Worm (Caenorhabditis elegans): ENCODE results near the gene Y56A3A.16.

DNA sequence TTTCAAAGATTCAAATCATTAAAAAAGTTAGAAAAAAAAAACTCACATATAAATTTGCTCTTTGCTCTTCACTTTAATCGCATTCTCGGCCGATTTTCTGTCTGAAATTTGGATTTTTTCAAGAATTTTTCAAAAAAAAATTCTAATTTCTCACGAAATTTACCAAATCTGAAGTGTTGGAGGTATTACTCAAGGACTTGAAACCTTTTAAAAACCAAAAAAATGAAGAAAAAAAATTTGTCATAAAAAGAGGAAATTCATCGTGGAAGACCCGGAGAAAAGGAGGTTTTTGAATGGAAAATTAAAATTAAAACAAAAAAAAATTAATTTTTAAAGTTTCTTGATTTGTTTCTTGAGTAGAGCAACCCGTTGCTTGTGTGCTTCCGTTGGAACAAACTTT, 52.0 kb downstream of the Y56A3A.16 start, which contains the start of gene Y56A3A.2:
- TF ChIP-seq ceh-82 (tag; optimal IDR thresholded peaks at IDR 0.05) (no peak), lin-13 (GFP tag; optimal IDR thresholded peaks at IDR 0.05) (no peak), unc-55 (GFP tag; optimal IDR thresholded peaks at IDR 0.05) (no peak), nhr-77 (tag; optimal IDR thresholded peaks at IDR 0.05) (no peak), ama-1 (optimal IDR thresholded peaks at IDR 0.05) (no peak), lin-39 (tag; optimal IDR thresholded peaks at IDR 0.05) (no peak), ceh-16 (tag; optimal IDR thresholded peaks at IDR 0.05) (no peak), unc-39 (tag; optimal IDR thresholded peaks at IDR 0.05) (no peak), nhr-10 (tag; optimal IDR thresholded peaks at IDR 0.05) (no peak), nhr-11 (tag; optimal IDR thresholded peaks at IDR 0.05) (no peak), zag-1 (tag; optimal IDR thresholded peaks at IDR 0.05) (no peak)
